Fruit fly (Drosophila melanogaster): ENCODE data around the gene CG43851.

The CG43851 gene

DNA sequence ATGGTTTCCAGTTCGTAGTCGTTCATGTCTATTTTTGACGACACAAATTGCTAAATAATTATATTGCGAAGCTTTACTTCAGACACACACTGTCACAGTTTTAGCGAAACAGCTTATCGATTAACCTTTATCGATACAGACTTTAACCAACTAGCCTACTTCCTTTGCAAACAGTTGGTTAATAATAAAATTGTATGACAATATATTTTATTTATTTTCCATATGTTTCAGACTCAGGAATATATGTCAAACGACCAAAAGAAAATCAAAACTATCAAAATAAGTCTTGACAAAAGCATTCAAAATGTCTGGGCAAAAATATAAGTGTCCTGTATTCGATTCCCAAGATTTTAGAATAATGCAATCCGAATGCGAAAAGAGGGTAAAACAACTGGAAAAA, at the start of gene CG43851, which contains the start of gene CG9962:
Gene CG43851 (plus strand): TSS at position 267 of the 400 bp plus-strand sequence.
Gene CG9962 (minus strand): TSS at position 101 of the 400 bp plus-strand sequence.
- no peak for TF ChIP-seq Rel (GFP tag; optimal IDR thresholded peaks at IDR 0.05)
- no peak for TF ChIP-seq Rel (tag; optimal IDR thresholded peaks at IDR 0.05)
- no peak for TF ChIP-seq dsf (GFP tag; optimal IDR thresholded peaks at IDR 0.05; ENCODE audit: borderline replicate concordance)
- no peak for TF ChIP-seq usp (GFP tag; optimal IDR thresholded peaks at IDR 0.05)
- TF ChIP-seq Abd-B (GFP tag; optimal IDR thresholded peaks at IDR 0.05): no peak
- TF ChIP-seq foxo (GFP tag; optimal IDR thresholded peaks at IDR 0.05): no peak
- no peak for TF ChIP-seq HLH106 (tag; optimal IDR thresholded peaks at IDR 0.05)
- TF ChIP-seq Dif (GFP tag; optimal IDR thresholded peaks at IDR 0.05; ENCODE audit: partially characterized antibody): no peak
- no peak for TF ChIP-seq Hnf4 (GFP tag; optimal IDR thresholded peaks at IDR 0.05)
- no peak for TF ChIP-seq tai (GFP tag; optimal IDR thresholded peaks at IDR 0.05)
- no peak for TF ChIP-seq CG32264 (GFP tag; optimal IDR thresholded peaks at IDR 0.05)
- TF ChIP-seq h (GFP tag; optimal IDR thresholded peaks at IDR 0.05): no peak
- TF ChIP-seq Sp1 (GFP tag; optimal IDR thresholded peaks at IDR 0.05): no peak
- TF ChIP-seq OdsH (GFP tag; optimal IDR thresholded peaks at IDR 0.05): no peak
- no peak for TF ChIP-seq lola (GFP tag; optimal IDR thresholded peaks at IDR 0.05)
- TF ChIP-seq N (GFP tag; optimal IDR thresholded peaks at IDR 0.05): no peak
- TF ChIP-seq GATAd (GFP tag; optimal IDR thresholded peaks at IDR 0.05): no peak
- TF ChIP-seq fru (GFP tag; optimal IDR thresholded peaks at IDR 0.05): no peak
- TF ChIP-seq Myc (optimal IDR thresholded peaks at IDR 0.05): no peak

- TF ChIP-seq foxo (GFP tag; optimal IDR thresholded peaks at IDR 0.05): peak in 1 of 2 experiments; percentile 12
- no peak for TF ChIP-seq Myc (optimal IDR thresholded peaks at IDR 0.05)
- TF ChIP-seq fru (GFP tag; optimal IDR thresholded peaks at IDR 0.05): peak; percentile 8
Observed at dm6 chr2L:2606725-2607124, 41.0 kb upstream of the CG43851 start.

DNA sequence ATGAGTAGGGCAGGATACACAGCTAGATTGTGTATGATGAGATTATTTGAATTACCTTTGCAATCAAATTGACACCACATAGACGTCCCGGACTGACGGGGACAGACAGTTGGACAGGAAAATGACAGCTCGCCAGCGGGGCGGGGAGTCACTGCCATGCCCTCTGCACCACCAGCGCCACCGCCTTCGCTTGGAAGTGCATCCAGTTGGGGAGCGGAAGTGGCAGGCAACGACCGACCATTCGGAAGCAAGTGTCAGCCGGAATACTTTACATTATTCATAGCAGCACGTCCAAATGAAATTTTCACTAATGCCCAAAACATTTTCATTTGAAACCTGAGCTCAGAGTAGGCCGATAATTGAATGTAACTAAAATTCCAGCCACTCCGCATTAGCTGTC, 38.0 kb upstream of the CG43851 start, which contains the start of gene CG15395:
Gene CG15395 (plus strand): TSS at position 301 of the 400 bp plus-strand sequence.
- TF ChIP-seq dsf (GFP tag; optimal IDR thresholded peaks at IDR 0.05; ENCODE audit: borderline replicate concordance) (no peak), Hnf4 (GFP tag; optimal IDR thresholded peaks at IDR 0.05) (no peak), Hr78 (GFP tag; optimal IDR thresholded peaks at IDR 0.05) (no peak), brk (GFP tag; optimal IDR thresholded peaks at IDR 0.05) (no peak), fru (GFP tag; optimal IDR thresholded peaks at IDR 0.05) (no peak), usp (GFP tag; optimal IDR thresholded peaks at IDR 0.05) (no peak), Abd-B (GFP tag; optimal IDR thresholded peaks at IDR 0.05) (no peak), OdsH (GFP tag; optimal IDR thresholded peaks at IDR 0.05) (no peak), N (GFP tag; optimal IDR thresholded peaks at IDR 0.05) (no peak), ey (GFP tag; optimal IDR thresholded peaks at IDR 0.05) (no peak), Vsx2 (GFP tag; optimal IDR thresholded peaks at IDR 0.05; ENCODE audit: partially characterized antibody) (no peak), woc (GFP tag; optimal IDR thresholded peaks at IDR 0.05) (no peak), sv (GFP tag; optimal IDR thresholded peaks at IDR 0.05) (no peak), lola (GFP tag; optimal IDR thresholded peaks at IDR 0.05) (no peak)

DNA sequence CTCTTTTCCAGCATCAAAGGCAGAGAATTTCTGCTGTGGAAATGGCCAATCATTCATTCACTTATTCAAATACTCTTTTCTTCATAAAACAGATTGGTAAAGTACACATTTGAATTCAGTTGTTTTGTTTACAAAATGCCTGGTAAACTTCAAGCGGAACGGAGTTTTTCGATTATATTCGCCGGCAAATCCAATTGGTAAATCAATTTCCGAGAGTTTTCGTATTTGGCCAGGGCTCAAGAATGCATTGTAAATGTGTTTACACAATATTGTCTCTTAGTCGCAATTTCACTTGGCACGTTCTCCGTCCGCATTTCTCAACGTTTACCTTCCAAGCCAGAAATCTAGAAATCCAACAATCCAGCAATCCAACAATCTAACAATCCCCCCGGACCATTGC, 27.8 kb upstream of the CG43851 start, which contains the start of gene CG43403:
Gene CG43403 (plus strand): TSS at position 301 of the 400 bp plus-strand sequence.
- TF ChIP-seq ey (GFP tag; optimal IDR thresholded peaks at IDR 0.05) (no peak), Abd-B (GFP tag; optimal IDR thresholded peaks at IDR 0.05) (no peak)

DNA sequence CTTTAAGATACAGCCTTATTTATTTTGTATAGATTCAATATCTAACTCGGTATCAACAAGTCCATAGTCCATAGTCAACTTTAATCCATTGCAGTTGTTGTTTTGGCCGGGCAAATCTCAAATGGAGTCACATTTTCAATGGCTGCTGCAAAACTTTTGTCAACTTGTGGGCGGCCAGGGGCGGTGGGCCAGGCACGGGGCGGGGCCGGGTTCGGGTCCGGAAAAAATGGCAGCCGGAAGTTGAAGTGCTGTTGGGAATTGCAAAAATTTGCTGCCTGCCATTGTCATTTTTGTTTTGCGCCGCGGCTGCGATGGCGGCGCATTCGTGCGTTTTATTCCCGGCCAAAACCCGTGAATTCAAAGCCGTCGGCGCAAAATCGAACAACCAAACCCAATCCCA, 23.7 kb upstream of the CG43851 start:
- TF ChIP-seq brk (GFP tag; optimal IDR thresholded peaks at IDR 0.05) (no peak), Dfd (GFP tag; optimal IDR thresholded peaks at IDR 0.05) (peak; percentile 99), tai (GFP tag; optimal IDR thresholded peaks at IDR 0.05) (no peak), jim (GFP tag; optimal IDR thresholded peaks at IDR 0.05) (no peak)

- no peak for TF ChIP-seq GATAd (GFP tag; optimal IDR thresholded peaks at IDR 0.05)
- TF ChIP-seq sv (GFP tag; optimal IDR thresholded peaks at IDR 0.05): no peak
- TF ChIP-seq Jra (GFP tag; optimal IDR thresholded peaks at IDR 0.05): no peak
- TF ChIP-seq Dfd (GFP tag; optimal IDR thresholded peaks at IDR 0.05): peak; percentile 91
- no peak for TF ChIP-seq HLH106 (tag; optimal IDR thresholded peaks at IDR 0.05)
Observed at dm6 chr2L:2627507-2627906, 20.2 kb upstream of the CG43851 start.

- TF ChIP-seq sage (GFP tag; optimal IDR thresholded peaks at IDR 0.05): no peak
- no peak for TF ChIP-seq pan (optimal IDR thresholded peaks at IDR 0.05)
- TF ChIP-seq Vsx2 (GFP tag; optimal IDR thresholded peaks at IDR 0.05; ENCODE audit: partially characterized antibody): no peak
- TF ChIP-seq HLH106 (tag; optimal IDR thresholded peaks at IDR 0.05): no peak
- TF ChIP-seq brk (GFP tag; optimal IDR thresholded peaks at IDR 0.05): no peak
- no peak for TF ChIP-seq h (GFP tag; optimal IDR thresholded peaks at IDR 0.05)
- TF ChIP-seq N (GFP tag; optimal IDR thresholded peaks at IDR 0.05): no peak
- no peak for TF ChIP-seq jim (GFP tag; optimal IDR thresholded peaks at IDR 0.05)
- no peak for TF ChIP-seq br (GFP tag; optimal IDR thresholded peaks at IDR 0.05)
- TF ChIP-seq Myc (optimal IDR thresholded peaks at IDR 0.05): no peak
Observed at dm6 chr2L:2628760-2629159, 18.9 kb upstream of the CG43851 start.
